Fruit fly (Drosophila melanogaster): Measurements from ENCODE around the gene jvl.
A peak's percentile ranks its signal among the peaks of the same experiment; 100 is the strongest.

Gene jvl

DNA sequence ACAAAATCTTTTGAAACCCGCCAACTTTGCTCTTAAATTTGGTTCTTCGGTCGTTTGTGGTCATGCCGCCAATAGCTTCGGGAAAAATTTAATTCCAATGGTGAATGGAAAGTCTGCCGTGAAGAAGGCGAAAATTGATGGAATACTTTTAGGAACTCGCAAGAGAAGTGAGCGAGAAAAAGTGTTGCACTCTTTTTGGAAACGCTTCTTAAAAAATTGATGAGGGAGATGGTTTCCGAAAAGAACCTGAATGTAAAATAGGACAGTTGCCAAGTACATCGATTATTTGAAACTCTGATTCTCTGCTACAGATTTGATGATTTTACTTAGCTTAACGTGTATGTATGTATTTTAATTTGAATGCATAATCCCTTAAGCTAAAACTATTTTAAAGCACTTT lies 81.6 kb downstream of the jvl start:
- TF ChIP-seq stwl (tag; optimal IDR thresholded peaks at IDR 0.05): peak; percentile 22
- TF ChIP-seq CG9609 (GFP tag; optimal IDR thresholded peaks at IDR 0.05): no peak
- 0 out of 4 replicates have a peak, but pooled peaks have one; percentile 5 for TF ChIP-seq chinmo (GFP tag; IDR thresholded peaks at IDR 0.05; ENCODE audit: partially characterized antibody)
- TF ChIP-seq CG13287 (GFP tag; IDR thresholded peaks at IDR 0.05; ENCODE audit: partially characterized antibody): peak; percentile 42
- no peak for TF ChIP-seq Spps (tag; optimal IDR thresholded peaks at IDR 0.05)
- TF ChIP-seq CTCF (GFP tag; optimal IDR thresholded peaks at IDR 0.05): peak; percentile 77
- TF ChIP-seq CG11247 (GFP tag; IDR thresholded peaks at IDR 0.05): no peak
- TF ChIP-seq dan (GFP tag; IDR thresholded peaks at IDR 0.05): no peak
- peak; percentile 27 for TF ChIP-seq pita (GFP tag; optimal IDR thresholded peaks at IDR 0.05)
- no peak for TF ChIP-seq CG11085 (GFP tag; IDR thresholded peaks at IDR 0.05)
- TF ChIP-seq CG13894 (tag; optimal IDR thresholded peaks at IDR 0.05): no peak
- peak; percentile 6 for TF ChIP-seq HmgZ (tag; optimal IDR thresholded peaks at IDR 0.05)

DNA sequence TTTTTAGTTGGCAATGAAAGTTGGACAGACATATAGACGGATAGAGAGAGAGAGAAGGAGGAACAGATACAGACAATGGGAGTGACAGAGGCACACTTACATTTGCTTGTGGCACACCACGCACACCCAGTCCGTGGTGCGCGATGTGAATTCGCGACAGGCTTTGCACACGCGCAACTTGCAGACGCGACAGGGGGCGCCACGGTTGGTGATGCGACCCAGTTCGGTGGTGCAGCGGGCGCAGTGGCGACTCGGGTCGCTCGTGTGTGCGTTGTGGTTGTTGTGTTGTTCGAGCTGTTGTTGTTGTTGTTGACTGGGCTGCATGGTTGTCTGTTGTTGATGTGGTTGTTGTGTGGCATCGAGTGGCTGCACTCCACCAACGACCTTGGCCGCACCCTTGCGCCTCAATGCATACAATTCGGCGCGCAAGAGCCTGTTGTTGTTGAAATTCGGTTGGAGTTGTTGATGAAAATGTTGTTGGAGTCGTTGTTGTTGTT lies 88.9 kb downstream of the jvl start:
- TF ChIP-seq CG6254 (GFP tag; optimal IDR thresholded peaks at IDR 0.05) (no peak), PHDP (tag; optimal IDR thresholded peaks at IDR 0.05) (no peak), CG17568 (GFP tag; optimal IDR thresholded peaks at IDR 0.05) (no peak), CG2678 (tag; optimal IDR thresholded peaks at IDR 0.05) (no peak), CG2202 (tag; optimal IDR thresholded peaks at IDR 0.05) (no peak), CG12942 (GFP tag; optimal IDR thresholded peaks at IDR 0.05) (no peak), Antp (GFP tag; optimal IDR thresholded peaks at IDR 0.05) (no peak), CG33213 (GFP tag; optimal IDR thresholded peaks at IDR 0.05) (no peak), CG3163 (GFP tag; optimal IDR thresholded peaks at IDR 0.05) (no peak), ewg (GFP tag; optimal IDR thresholded peaks at IDR 0.05) (peak; percentile 39), trem (tag; optimal IDR thresholded peaks at IDR 0.05) (no peak), dysf (GFP tag; IDR thresholded peaks at IDR 0.05) (no peak), crc (GFP tag; optimal IDR thresholded peaks at IDR 0.05) (no peak), CG17829 (tag; optimal IDR thresholded peaks at IDR 0.05) (no peak), ttk (GFP tag; IDR thresholded peaks at IDR 0.05) (no peak), CG6854 (GFP tag; optimal IDR thresholded peaks at IDR 0.05) (no peak), dan (GFP tag; IDR thresholded peaks at IDR 0.05) (0 out of 2 replicates have a peak, but pooled peaks have one; percentile 32), Ets65A (GFP tag) (peak; percentile 88), Neu2 (GFP tag; optimal IDR thresholded peaks at IDR 0.05; ENCODE audit: borderline replicate concordance) (no peak), CG8478 (optimal IDR thresholded peaks at IDR 0.05) (peak; percentile 82), CG10147 (GFP tag; optimal IDR thresholded peaks at IDR 0.05) (no peak), CG8924 (tag; optimal IDR thresholded peaks at IDR 0.05) (no peak), Atf6 (GFP tag; IDR thresholded peaks at IDR 0.05) (no peak), CG18476 (GFP tag; optimal IDR thresholded peaks at IDR 0.05) (no peak), CTCF (GFP tag; optimal IDR thresholded peaks at IDR 0.05) (peak; percentile 62), dmrt11E (tag; optimal IDR thresholded peaks at IDR 0.05) (no peak), wor (GFP tag; IDR thresholded peaks at IDR 0.05) (no peak)

DNA sequence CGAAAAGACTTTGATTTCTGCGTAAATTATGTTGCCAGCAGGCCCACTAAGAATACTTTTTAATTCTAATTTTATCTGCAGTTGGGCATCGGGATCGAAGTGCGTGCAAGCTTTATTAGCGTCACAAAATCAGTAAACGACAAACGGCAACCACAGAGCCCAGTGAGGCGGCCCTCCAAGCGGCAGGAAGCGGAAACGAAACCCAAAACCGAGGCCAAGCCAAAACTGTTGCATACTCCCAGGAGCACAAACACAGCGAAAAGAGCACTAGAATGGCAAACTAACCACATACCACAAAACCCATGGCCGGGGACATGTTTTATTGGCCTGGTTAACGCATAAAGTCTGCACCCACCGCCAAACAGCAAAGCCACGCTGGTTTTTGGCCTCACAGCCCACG lies 90.9 kb downstream of the jvl start:
- TF ChIP-seq CG14965 (GFP tag; optimal IDR thresholded peaks at IDR 0.05; ENCODE audit: borderline replicate concordance): peak; percentile 28
- no peak for TF ChIP-seq CG17186 (GFP tag; optimal IDR thresholded peaks at IDR 0.05)
- TF ChIP-seq CG1647 (GFP tag; optimal IDR thresholded peaks at IDR 0.05): no peak
- no peak for TF ChIP-seq CG12942 (GFP tag; optimal IDR thresholded peaks at IDR 0.05)
- no peak for TF ChIP-seq CG9876 (GFP tag; optimal IDR thresholded peaks at IDR 0.05)
- peak; percentile 72 for TF ChIP-seq Ets65A (GFP tag)
- no peak for TF ChIP-seq CG7928 (GFP tag; optimal IDR thresholded peaks at IDR 0.05)
- TF ChIP-seq dan (GFP tag; IDR thresholded peaks at IDR 0.05): no peak
- TF ChIP-seq cwo (GFP tag; optimal IDR thresholded peaks at IDR 0.05): no peak
- no peak for TF ChIP-seq CG6689 (GFP tag; IDR thresholded peaks at IDR 0.05)
- no peak for TF ChIP-seq cad (GFP tag; optimal IDR thresholded peaks at IDR 0.05)
- TF ChIP-seq chif (GFP tag; optimal IDR thresholded peaks at IDR 0.05): no peak
- no peak for TF ChIP-seq HLH4C (GFP tag; IDR thresholded peaks at IDR 0.05; ENCODE audit: partially characterized antibody)
- no peak for TF ChIP-seq ara (GFP tag; IDR thresholded peaks at IDR 0.05)
- no peak for TF ChIP-seq Poxn (GFP tag; IDR thresholded peaks at IDR 0.05)
- 0 out of 3 replicates have a peak, but pooled peaks have one; percentile 33 for TF ChIP-seq zfh1 (GFP tag; IDR thresholded peaks at IDR 0.05)
- peak; percentile 18 for TF ChIP-seq Med (GFP tag)

Measured in whole organism, embryonic.